Fruit fly (Drosophila melanogaster): ENCODE results near the gene CG32695.

CG32695 gene

dm6 chrX:9884221-9884620 is 10.4 kb upstream of the CG32695 start, which contains the start of gene CG9691 (continued):
- TF ChIP-seq CG6792 (GFP tag; optimal IDR thresholded peaks at IDR 0.05) (no peak), CG1621 (tag; optimal IDR thresholded peaks at IDR 0.05) (peak; percentile 38)

- TF ChIP-seq svp (GFP tag): peak; percentile 53
- no peak for TF ChIP-seq Hr38 (GFP tag; optimal IDR thresholded peaks at IDR 0.05)
- TF ChIP-seq CG7368 (GFP tag; optimal IDR thresholded peaks at IDR 0.05): no peak
- TF ChIP-seq CG6854 (GFP tag; optimal IDR thresholded peaks at IDR 0.05): peak; percentile 32
- TF ChIP-seq Ets21C (GFP tag; optimal IDR thresholded peaks at IDR 0.05): no peak
- no peak for TF ChIP-seq achi (GFP tag; optimal IDR thresholded peaks at IDR 0.05)
- TF ChIP-seq Blimp-1 (GFP tag; optimal IDR thresholded peaks at IDR 0.05): peak; percentile 63
These were observed 9.0 kb upstream of the CG32695 start for dm6 chrX:9882900-9883299.

dm6 chrX:9881746-9882145 is 7.9 kb upstream of the CG32695 start, which contains the start of gene CG9689:
Gene CG9689 (plus strand): TSS chrX:9881953.
- TF ChIP-seq Sox15 (GFP tag; optimal IDR thresholded peaks at IDR 0.05): no peak
- TF ChIP-seq eg (GFP tag; IDR thresholded peaks at IDR 0.05): 0 out of 3 replicates have a peak, but pooled peaks have one; percentile 20
- peak; percentile 24 for TF ChIP-seq CG1621 (tag; optimal IDR thresholded peaks at IDR 0.05)
- peak; percentile 73 for TF ChIP-seq Eip78C (GFP tag)
- TF ChIP-seq Lpt (GFP tag; optimal IDR thresholded peaks at IDR 0.05): peak; percentile 36
- peak; percentile 9 for TF ChIP-seq CG3919 (GFP tag; optimal IDR thresholded peaks at IDR 0.05)
- no peak for TF ChIP-seq fkh (GFP tag; optimal IDR thresholded peaks at IDR 0.05)
- no peak for TF ChIP-seq fd85E (GFP tag; optimal IDR thresholded peaks at IDR 0.05)
- TF ChIP-seq CG6854 (GFP tag; optimal IDR thresholded peaks at IDR 0.05): peak; percentile 1
- TF ChIP-seq CG15336 (GFP tag; IDR thresholded peaks at IDR 0.05): peak; percentile 15; the same call in 1 of the 2 replicates
- TF ChIP-seq CG3032 (tag; optimal IDR thresholded peaks at IDR 0.05): no peak

dm6 chrX:9879570-9879969 is 5.7 kb upstream of the CG32695 start, which contains the start of gene CG9686:
Gene CG9686 (plus strand): TSS chrX:9879870.
- TF ChIP-seq Lpt (GFP tag; optimal IDR thresholded peaks at IDR 0.05) (no peak), svp (GFP tag) (peak; percentile 89), Eip78C (GFP tag) (peak; percentile 5), CG9139 (GFP tag; optimal IDR thresholded peaks at IDR 0.05) (no peak), CG7368 (GFP tag; optimal IDR thresholded peaks at IDR 0.05) (no peak), dsx (GFP tag; optimal IDR thresholded peaks at IDR 0.05; ENCODE audit: poor library complexity, severe bottlenecking) (no peak), Met (GFP tag; optimal IDR thresholded peaks at IDR 0.05) (no peak), CG6276 (GFP tag; optimal IDR thresholded peaks at IDR 0.05) (no peak), CG10631 (GFP tag; optimal IDR thresholded peaks at IDR 0.05) (no peak), CG6808 (GFP tag; optimal IDR thresholded peaks at IDR 0.05) (no peak), CG8119 (GFP tag; IDR thresholded peaks at IDR 0.05) (no peak), fd59A (GFP tag; optimal IDR thresholded peaks at IDR 0.05) (no peak)

dm6 chrX:9878125-9878524 is 4.3 kb upstream of the CG32695 start, which contains the start of gene CG1468:
Gene CG1468 (plus strand): TSS chrX:9878422.
- TF ChIP-seq CG34406 (GFP tag; optimal IDR thresholded peaks at IDR 0.05): no peak
- TF ChIP-seq svp (GFP tag): peak; percentile 100
- peak; percentile 57 for TF ChIP-seq Eip78C (GFP tag)

- TF ChIP-seq svp (GFP tag) (peak; percentile 40), OdsH (GFP tag; optimal IDR thresholded peaks at IDR 0.05) (no peak), Sox15 (GFP tag; optimal IDR thresholded peaks at IDR 0.05) (no peak), ss (GFP tag; optimal IDR thresholded peaks at IDR 0.05) (no peak), CG6808 (GFP tag; optimal IDR thresholded peaks at IDR 0.05) (no peak)
These were observed 3.4 kb upstream of the CG32695 start for dm6 chrX:9877240-9877639.

All from whole organism, prepupa.